Fruit fly (Drosophila melanogaster): Measurements from ENCODE around the gene CG7884.
A peak's percentile ranks its signal among the peaks of the same experiment; 100 is the strongest.

The CG7884 gene

dm6 chrX:19220415-19220814 is at the start of gene CG7884 (continued):
- TF ChIP-seq nom (GFP tag; optimal IDR thresholded peaks at IDR 0.05) (peak; percentile 24), CG15514 (GFP tag; optimal IDR thresholded peaks at IDR 0.05) (no peak), pita (GFP tag; optimal IDR thresholded peaks at IDR 0.05) (no peak), CG8290 (GFP tag; optimal IDR thresholded peaks at IDR 0.05) (no peak), CG8290 (tag; optimal IDR thresholded peaks at IDR 0.05) (no peak), klu (GFP tag; IDR thresholded peaks at IDR 0.05) (no peak), unc-4 (GFP tag; IDR thresholded peaks at IDR 0.05; ENCODE audit: partially characterized antibody) (no peak), gem (tag; optimal IDR thresholded peaks at IDR 0.05) (no peak), HmgD (GFP tag; optimal IDR thresholded peaks at IDR 0.05) (no peak), Elba2 (GFP tag; optimal IDR thresholded peaks at IDR 0.05) (no peak), hb (GFP tag; IDR thresholded peaks at IDR 0.05; ENCODE audit: partially characterized antibody) (no peak), fd102C (GFP tag; optimal IDR thresholded peaks at IDR 0.05) (no peak), Rx (GFP tag; IDR thresholded peaks at IDR 0.05) (no peak), CG14710 (tag; optimal IDR thresholded peaks at IDR 0.05) (no peak), Adf1 (GFP tag; IDR thresholded peaks at IDR 0.05) (no peak)

DNA sequence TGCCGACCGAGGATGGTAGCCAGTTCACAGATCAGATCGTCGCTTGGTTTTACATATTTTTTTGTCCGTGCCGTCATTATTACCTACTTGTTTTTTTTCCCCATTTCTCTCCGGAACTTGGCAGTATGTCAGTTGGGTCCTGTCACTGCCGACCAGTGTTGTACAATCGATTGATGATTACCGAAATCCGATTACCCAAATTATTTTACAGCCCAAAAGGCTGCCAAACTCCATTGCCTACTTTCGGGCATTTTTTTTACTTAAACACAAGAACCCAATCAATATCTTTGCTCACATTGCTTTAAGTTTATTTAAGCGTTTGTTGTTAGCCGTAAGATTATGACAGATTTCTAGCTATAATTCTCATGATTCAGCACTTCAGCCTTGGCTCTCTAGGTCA is 49.6 kb upstream of the CG7884 start, which contains the start of gene Inx5:
Gene Inx5 (minus strand): TSS at position 93 of the 400 bp plus-strand sequence.
- TF ChIP-seq gsb (GFP tag; IDR thresholded peaks at IDR 0.05) (no peak), pita (GFP tag; optimal IDR thresholded peaks at IDR 0.05) (no peak), CG10267 (tag; optimal IDR thresholded peaks at IDR 0.05) (peak; percentile 70), jigr1 (GFP tag; IDR thresholded peaks at IDR 0.05) (no peak), Pdp1 (GFP tag; optimal IDR thresholded peaks at IDR 0.05) (peak in 1 of 2 experiments; percentile 27), CTCF (GFP tag; optimal IDR thresholded peaks at IDR 0.05) (peak; percentile 24), MBD-R2 (GFP tag; IDR thresholded peaks at IDR 0.05) (no peak), CG18476 (GFP tag; optimal IDR thresholded peaks at IDR 0.05) (no peak), CG15479 (GFP tag; optimal IDR thresholded peaks at IDR 0.05) (no peak), CG8290 (GFP tag; optimal IDR thresholded peaks at IDR 0.05) (peak; percentile 75), CG8290 (tag; optimal IDR thresholded peaks at IDR 0.05) (peak; percentile 40 to 66), zen (tag; optimal IDR thresholded peaks at IDR 0.05) (no peak), Bdp1 (GFP tag; optimal IDR thresholded peaks at IDR 0.05) (no peak), CG8359 (GFP tag; optimal IDR thresholded peaks at IDR 0.05; ENCODE audit: borderline replicate concordance) (peak; percentile 39), CG10321 (GFP tag; IDR thresholded peaks at IDR 0.05) (no peak), chinmo (GFP tag; IDR thresholded peaks at IDR 0.05; ENCODE audit: partially characterized antibody) (0 out of 4 replicates have a peak, but pooled peaks have one; percentile 4), dmrt99B (tag; optimal IDR thresholded peaks at IDR 0.05) (no peak), Med (GFP tag) (peak; percentile 45), stwl (tag; optimal IDR thresholded peaks at IDR 0.05) (peak; percentile 93), Ets97D (GFP tag; optimal IDR thresholded peaks at IDR 0.05) (peak; percentile 17), gce (GFP tag; IDR thresholded peaks at IDR 0.05) (no peak)

- TF ChIP-seq CG10543 (GFP tag; optimal IDR thresholded peaks at IDR 0.05) (no peak), crol (GFP tag; IDR thresholded peaks at IDR 0.05) (peak; percentile 62), chinmo (GFP tag; IDR thresholded peaks at IDR 0.05; ENCODE audit: partially characterized antibody) (peak; percentile 83), CG8359 (GFP tag; optimal IDR thresholded peaks at IDR 0.05; ENCODE audit: borderline replicate concordance) (peak; percentile 17), CG12769 (tag; optimal IDR thresholded peaks at IDR 0.05) (peak; percentile 19), cas (GFP tag; IDR thresholded peaks at IDR 0.05) (no peak), sd (tag; optimal IDR thresholded peaks at IDR 0.05) (peak; percentile 71), Hr78 (GFP tag; optimal IDR thresholded peaks at IDR 0.05) (peak in 1 of 2 experiments; percentile 37), CG7745 (tag; optimal IDR thresholded peaks at IDR 0.05) (no peak)
Observed at dm6 chrX:19171926-19172325, 48.5 kb upstream of the CG7884 start.

Measured in whole organism, embryonic.